Worm (Caenorhabditis elegans): ENCODE measurements around the gene F49C5.11.

Gene F49C5.11

ce11 chrII:12577754-12578153 is 22.1 kb downstream of the F49C5.11 start, which contains the start of gene clec-8:
TSS of gene clec-8 (minus strand) at chrII:12578061.
- no peak for TF ChIP-seq mls-2 (tag; optimal IDR thresholded peaks at IDR 0.05)
- TF ChIP-seq flh-1 (GFP tag; optimal IDR thresholded peaks at IDR 0.05), result no peak
- no peak for TF ChIP-seq tbx-8 (GFP tag; optimal IDR thresholded peaks at IDR 0.05)
- no peak for TF ChIP-seq nhr-76 (tag; optimal IDR thresholded peaks at IDR 0.05)
- TF ChIP-seq ces-1 (GFP tag; optimal IDR thresholded peaks at IDR 0.05), result no peak

- TF ChIP-seq nhr-2 (tag; optimal IDR thresholded peaks at IDR 0.05), result no peak
Observed at ce11 chrII:12580952-12581351, 25.3 kb downstream of the F49C5.11 start, which contains the start of gene clec-4. TSS of gene clec-4 (minus strand) at chrII:12581113.

DNA sequence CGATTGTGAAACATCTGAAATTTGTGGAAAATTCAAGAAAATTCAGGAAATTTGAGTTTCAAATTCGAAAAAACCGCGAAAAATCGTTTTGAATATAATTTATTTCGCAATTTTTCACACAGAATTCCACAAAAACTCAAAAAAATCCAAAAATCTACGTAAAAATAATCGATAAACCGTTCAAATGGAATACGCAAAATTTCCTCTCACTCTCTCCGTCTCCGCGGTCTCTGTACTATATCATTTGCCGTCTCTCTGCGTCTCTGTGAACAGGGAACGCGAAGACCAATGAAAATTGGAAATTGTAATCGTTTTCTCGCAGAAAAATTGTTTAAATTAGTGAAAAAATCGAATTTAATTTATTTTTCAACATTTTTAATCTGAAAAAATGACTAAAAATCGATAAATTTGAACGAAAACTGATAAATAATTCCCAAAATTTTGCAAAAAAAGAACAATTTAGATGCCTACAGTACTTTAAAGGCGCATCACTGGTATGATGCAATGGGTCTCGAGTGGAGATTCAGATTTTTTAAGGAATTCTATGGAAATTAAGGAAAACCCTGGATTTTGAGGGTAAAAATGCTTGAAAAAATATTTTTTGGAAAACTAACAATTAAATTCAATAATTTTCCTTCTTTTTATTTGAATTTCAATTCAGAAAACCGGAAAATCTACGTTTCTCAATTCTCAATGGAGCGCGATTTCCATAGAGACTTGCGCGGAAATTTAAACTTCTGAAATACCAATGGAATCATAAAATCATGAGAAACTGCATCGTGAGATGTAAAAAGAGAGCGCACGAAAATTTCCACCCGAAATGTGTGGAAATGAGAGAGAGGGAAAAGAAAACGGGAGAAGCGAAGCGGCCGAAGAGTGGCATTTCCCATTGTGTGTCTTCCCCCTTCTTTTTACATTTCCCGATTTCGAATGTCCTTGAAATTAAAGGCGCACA is 48.3 kb downstream of the F49C5.11 start, which contains the start of the genes ceh-100 and lips-15:
TSS of gene ceh-100 (minus strand) at position 14 of the 955 bp plus-strand sequence.
TSS of gene lips-15 (plus strand) at position 720 of the 955 bp plus-strand sequence.
- no peak for TF ChIP-seq ces-1 (GFP tag; optimal IDR thresholded peaks at IDR 0.05)
- peak; percentile 24 for TF ChIP-seq lsy-2 (tag; optimal IDR thresholded peaks at IDR 0.05)
- peak; percentile 61 for TF ChIP-seq mep-1 (tag; optimal IDR thresholded peaks at IDR 0.05)
- no peak for TF ChIP-seq nhr-237 (tag; optimal IDR thresholded peaks at IDR 0.05)
- no peak for TF ChIP-seq hlh-1 (tag; optimal IDR thresholded peaks at IDR 0.05)
- no peak for TF ChIP-seq tbx-8 (GFP tag; optimal IDR thresholded peaks at IDR 0.05)
- no peak for TF ChIP-seq unc-62 (GFP tag; optimal IDR thresholded peaks at IDR 0.05)
- TF ChIP-seq mls-2 (tag; optimal IDR thresholded peaks at IDR 0.05), result no peak
- no peak for TF ChIP-seq zip-8 (tag; optimal IDR thresholded peaks at IDR 0.05)
- TF ChIP-seq ceh-83 (GFP tag; optimal IDR thresholded peaks at IDR 0.05), result no peak
- TF ChIP-seq ceh-39 (tag; optimal IDR thresholded peaks at IDR 0.05), result peak; percentile 10
- peak; percentile 5 for TF ChIP-seq unc-120 (tag; optimal IDR thresholded peaks at IDR 0.05; ENCODE audit: poor library complexity, severe bottlenecking)
- TF ChIP-seq M03D4.4 (tag; optimal IDR thresholded peaks at IDR 0.05), result no peak
- TF ChIP-seq lin-32 (GFP tag; optimal IDR thresholded peaks at IDR 0.05), result no peak

ce11 chrII:12606108-12606507 is 50.4 kb downstream of the F49C5.11 start:
- no peak for TF ChIP-seq lin-13 (tag; optimal IDR thresholded peaks at IDR 0.05)
- TF ChIP-seq M03D4.4 (tag; optimal IDR thresholded peaks at IDR 0.05), result no peak
- no peak for TF ChIP-seq nhr-12 (tag; optimal IDR thresholded peaks at IDR 0.05)
- no peak for TF ChIP-seq nhr-2 (tag; optimal IDR thresholded peaks at IDR 0.05)
- TF ChIP-seq ces-1 (GFP tag; optimal IDR thresholded peaks at IDR 0.05), result no peak
- no peak for TF ChIP-seq snpc-4 (tag; optimal IDR thresholded peaks at IDR 0.05)
- no peak for TF ChIP-seq drap-1 (GFP tag; optimal IDR thresholded peaks at IDR 0.05)
- TF ChIP-seq zip-8 (tag; optimal IDR thresholded peaks at IDR 0.05), result no peak
- TF ChIP-seq lin-32 (GFP tag; optimal IDR thresholded peaks at IDR 0.05), result no peak
- no peak for TF ChIP-seq mls-2 (tag; optimal IDR thresholded peaks at IDR 0.05)
- TF ChIP-seq ham-2 (GFP tag; optimal IDR thresholded peaks at IDR 0.05), result no peak
- no peak for TF ChIP-seq pha-4 (tag; optimal IDR thresholded peaks at IDR 0.05)
- TF ChIP-seq hlh-1 (tag; optimal IDR thresholded peaks at IDR 0.05), result no peak
- TF ChIP-seq mab-5 (tag; optimal IDR thresholded peaks at IDR 0.05), result no peak
- no peak for TF ChIP-seq elt-3 (tag; optimal IDR thresholded peaks at IDR 0.05)
- TF ChIP-seq tbx-8 (GFP tag; optimal IDR thresholded peaks at IDR 0.05), result no peak
- no peak for TF ChIP-seq flh-1 (GFP tag; optimal IDR thresholded peaks at IDR 0.05)
- no peak for TF ChIP-seq unc-39 (tag; optimal IDR thresholded peaks at IDR 0.05)
- no peak for TF ChIP-seq ceh-39 (tag; optimal IDR thresholded peaks at IDR 0.05)
